Worm (Caenorhabditis elegans) whole organism, late embryonic: Measurements from ENCODE around the gene lips-3.
A peak's percentile ranks its signal among the peaks of the same experiment; 100 is the strongest.

Experiments
- K02D7.2 ChIP-seq: sonication (generic microtip); optimal IDR thresholded peaks from 2 replicates; lab custom pipeline; 2017; ENCODE audit warnings: mild to moderate bottlenecking, missing genetic modification characterization, missing compliant biosample characterization
- K09A11.1 ChIP-seq: sonication (generic microtip); optimal IDR thresholded peaks from 2 replicates; lab custom pipeline; 2017; ENCODE audit warnings: antibody characterized with exemption, mild to moderate bottlenecking, missing genetic modification characterization, missing compliant biosample characterization; ENCODE audit not compliant: insufficient read depth
- T23F11.4 ChIP-seq: fragments of 200-800 bp; sonication (Bioruptor generic); optimal IDR thresholded peaks from 2 replicates; lab custom pipeline; 2018; ENCODE audit warnings: mild to moderate bottlenecking, missing genetic modification characterization, missing compliant biosample characterization
- Y22D7AL.16 ChIP-seq: sonication (generic microtip); optimal IDR thresholded peaks from 2 replicates; lab custom pipeline; 2016; ENCODE audit warnings: missing genetic modification characterization, missing compliant biosample characterization
- ahr-1 ChIP-seq: sonication (generic microtip); optimal IDR thresholded peaks from 2 replicates; lab custom pipeline; 2016; ENCODE audit warnings: missing genetic modification characterization, missing compliant biosample characterization
- ama-1 ChIP-seq: fragments of 150-350 bp; optimal IDR thresholded peaks from 2 replicates; lab custom pipeline; 2014
- ceh-14 ChIP-seq: sonication (generic microtip); optimal IDR thresholded peaks from 2 replicates; lab custom pipeline; 2016; ENCODE audit warnings: missing genotype, missing genetic modification characterization, missing compliant biosample characterization
- ceh-22 ChIP-seq: sonication (generic microtip); optimal IDR thresholded peaks from 2 replicates; lab custom pipeline; 2017; ENCODE audit warnings: missing biosample characterization, missing genetic modification characterization
- ceh-24 ChIP-seq: sonication (generic microtip); optimal IDR thresholded peaks from 2 replicates; lab custom pipeline; 2016; ENCODE audit warnings: mild to moderate bottlenecking, missing genetic modification characterization, missing compliant biosample characterization
- ceh-31 ChIP-seq: sonication (generic microtip); optimal IDR thresholded peaks from 2 replicates; lab custom pipeline; 2016; ENCODE audit warnings: missing genetic modification characterization, missing compliant biosample characterization
- ceh-45 ChIP-seq: fragments of 200-800 bp; sonication (Bioruptor generic); IDR thresholded peaks from 2 replicates; pipeline ENCODE4 v1.3.6; 2022; ENCODE audit warnings: missing genetic modification reagents, missing genetic modification characterization, missing compliant biosample characterization
- ceh-48 ChIP-seq: sonication (generic microtip); optimal IDR thresholded peaks from 2 replicates; lab custom pipeline; 2016; ENCODE audit warnings: missing genetic modification characterization, inconsistent platforms, missing compliant biosample characterization
- elt-2 ChIP-seq: sonication (generic microtip); optimal IDR thresholded peaks from 2 replicates; lab custom pipeline; 2016; ENCODE audit warnings: missing genetic modification reagents, missing genetic modification characterization, missing compliant biosample characterization
- fax-1 ChIP-seq: sonication (generic microtip); optimal IDR thresholded peaks from 2 replicates; lab custom pipeline; 2016; ENCODE audit warnings: missing genotype, missing genetic modification characterization, missing compliant biosample characterization
- fkh-6 ChIP-seq: sonication (generic microtip); optimal IDR thresholded peaks from 2 replicates; lab custom pipeline; 2016; ENCODE audit warnings: missing genetic modification characterization, missing compliant biosample characterization
- gmeb-2 ChIP-seq: sonication (generic microtip); optimal IDR thresholded peaks from 2 replicates; lab custom pipeline; 2016; ENCODE audit warnings: missing genetic modification characterization, inconsistent platforms, missing compliant biosample characterization
- hlh-13 ChIP-seq: fragments of 200-800 bp; sonication (Bioruptor generic); optimal IDR thresholded peaks from 2 replicates; lab custom pipeline; 2018; ENCODE audit warnings: mild to moderate bottlenecking, missing genetic modification characterization, missing compliant biosample characterization
- hlh-15 ChIP-seq: sonication (generic microtip); optimal IDR thresholded peaks from 2 replicates; lab custom pipeline; 2016; ENCODE audit warnings: missing genetic modification characterization, missing compliant biosample characterization
- hlh-30 ChIP-seq: sonication (generic microtip); optimal IDR thresholded peaks from 2 replicates; lab custom pipeline; 2017; ENCODE audit warnings: antibody characterized with exemption, missing genetic modification characterization, missing compliant biosample characterization; ENCODE audit not compliant: insufficient read depth
- hlh-6 ChIP-seq: sonication (generic microtip); optimal IDR thresholded peaks from 2 replicates; lab custom pipeline; 2016; ENCODE audit warnings: missing genotype, missing genetic modification characterization, missing compliant biosample characterization
- lim-6 ChIP-seq: sonication (generic microtip); optimal IDR thresholded peaks from 2 replicates; lab custom pipeline; 2016; ENCODE audit warnings: missing genetic modification characterization, missing compliant biosample characterization
- lin-11 ChIP-seq: fragments of 200-800 bp; sonication (Bioruptor generic); optimal IDR thresholded peaks from 2 replicates; lab custom pipeline; 2018; ENCODE audit warnings: mild to moderate bottlenecking, missing genetic modification characterization, missing compliant biosample characterization
- madf-2 ChIP-seq: sonication (generic microtip); optimal IDR thresholded peaks from 2 replicates; lab custom pipeline; 2017; ENCODE audit warnings: missing genetic modification characterization, missing compliant biosample characterization
- mec-3 ChIP-seq: sonication (generic microtip); optimal IDR thresholded peaks from 2 replicates; lab custom pipeline; 2016; ENCODE audit warnings: borderline replicate concordance, missing genetic modification characterization, missing compliant biosample characterization
- nfya-1 ChIP-seq: sonication (generic microtip); optimal IDR thresholded peaks from 2 replicates; lab custom pipeline; 2017; ENCODE audit warnings: missing genetic modification characterization, mild to moderate bottlenecking, missing compliant biosample characterization, antibody characterized with exemption, moderate library complexity
- nhr-11 ChIP-seq: fragments of 150-350 bp; optimal IDR thresholded peaks from 2 replicates; lab custom pipeline; 2014; ENCODE audit warnings: missing biosample characterization, missing genetic modification characterization
- nhr-232 ChIP-seq: sonication (generic microtip); optimal IDR thresholded peaks from 2 replicates; lab custom pipeline; 2016; ENCODE audit warnings: missing genetic modification characterization, missing compliant biosample characterization
- pag-3 ChIP-seq: sonication (generic microtip); optimal IDR thresholded peaks from 2 replicates; lab custom pipeline; 2016; ENCODE audit warnings: missing compliant biosample characterization, missing genetic modification characterization, borderline replicate concordance
- pha-4 ChIP-seq: fragments of 150-350 bp; optimal IDR thresholded peaks from 2 replicates; lab custom pipeline; 2018; ENCODE audit warnings: missing biosample characterization, missing genetic modification reagents, missing genetic modification characterization
- pqm-1 ChIP-seq: sonication (generic microtip); optimal IDR thresholded peaks from 2 replicates; lab custom pipeline; 2016; ENCODE audit warnings: missing genetic modification characterization, missing compliant biosample characterization
- rnt-1 ChIP-seq: sonication (generic microtip); optimal IDR thresholded peaks from 2 replicates; lab custom pipeline; 2016; ENCODE audit warnings: missing genetic modification characterization, missing compliant biosample characterization
- syd-9 ChIP-seq: sonication (generic microtip); optimal IDR thresholded peaks from 2 replicates; lab custom pipeline; 2016; ENCODE audit warnings: mild to moderate bottlenecking, missing genetic modification characterization, moderate library complexity, missing compliant biosample characterization
- unc-3 ChIP-seq, 2 experiments: fragments of 200-800 bp in 1 of 2; sonication (Bioruptor generic) in 1 of 2; sonication (generic microtip) in 1 of 2; conservative IDR thresholded peaks in 1 of 2; optimal IDR thresholded peaks in 1 of 2; 2 replicates each; pipeline versions ENCODE4 v1.3.6 to Lab custom; 2016 to 2022; ENCODE audit warnings: missing compliant biosample characterization in 2 of 2, missing genetic modification characterization in 2 of 2, missing genetic modification reagents in 1 of 2
- unc-42 ChIP-seq: sonication (generic microtip); optimal IDR thresholded peaks from 2 replicates; lab custom pipeline; 2016; ENCODE audit warnings: missing genotype, missing genetic modification characterization, missing compliant biosample characterization
- unc-86 ChIP-seq: sonication (generic microtip); optimal IDR thresholded peaks from 2 replicates; lab custom pipeline; 2016; ENCODE audit warnings: missing genetic modification characterization, missing compliant biosample characterization
- zip-5 ChIP-seq: sonication (generic microtip); optimal IDR thresholded peaks from 2 replicates; lab custom pipeline; 2016; ENCODE audit warnings: missing genetic modification characterization, missing compliant biosample characterization

Gene lips-3

ce11 chrIII:4653374-4653773, 37.0 kb downstream of the lips-3 start:
- TF ChIP-seq ceh-14 (tag; lab: Kevin White, UChicago) = no peak
- TF ChIP-seq nhr-11 (tag; lab: Kevin White, UChicago) = no peak
- TF ChIP-seq fax-1 (tag; lab: Kevin White, UChicago) = no peak
- no peak for TF ChIP-seq T23F11.4
- TF ChIP-seq syd-9 (tag; lab: Kevin White, UChicago) = no peak
- no peak for TF ChIP-seq lin-11
- no peak for TF ChIP-seq ceh-45 (GFP tag; lab: Robert Waterston, UW)
- TF ChIP-seq hlh-6 (tag; lab: Kevin White, UChicago) = no peak
- TF ChIP-seq K09A11.1 (tag; lab: Kevin White, UChicago) = no peak
- no peak for TF ChIP-seq gmeb-2 (tag; lab: Kevin White, UChicago)
- TF ChIP-seq Y22D7AL.16 = no peak
- TF ChIP-seq hlh-15 (tag; lab: Kevin White, UChicago) = no peak
- TF ChIP-seq hlh-30 (tag; lab: Kevin White, UChicago) = no peak
- TF ChIP-seq ceh-48 (tag; lab: Kevin White, UChicago) = no peak

- no peak for TF ChIP-seq lim-6 (tag; lab: Kevin White, UChicago)
- no peak for TF ChIP-seq ceh-48 (tag; lab: Kevin White, UChicago)
- no peak for TF ChIP-seq unc-86 (tag; lab: Kevin White, UChicago)
- TF ChIP-seq mec-3 (tag; lab: Kevin White, UChicago) = no peak
- no peak for TF ChIP-seq pqm-1 (tag; lab: Kevin White, UChicago)
- TF ChIP-seq K02D7.2 (tag; lab: Kevin White, UChicago) = no peak
- no peak for TF ChIP-seq madf-2 (tag; lab: Kevin White, UChicago)
- TF ChIP-seq ceh-31 (tag; lab: Kevin White, UChicago) = no peak
- no peak for TF ChIP-seq lin-11
- no peak for TF ChIP-seq ahr-1 (tag; lab: Kevin White, UChicago)
- TF ChIP-seq ceh-24 (tag; lab: Kevin White, UChicago) = no peak
- no peak for TF ChIP-seq ceh-22
- TF ChIP-seq pha-4 (tag; lab: Kevin White, UChicago) = no peak
- TF ChIP-seq hlh-13 = no peak
- TF ChIP-seq T23F11.4 = no peak
- no peak for TF ChIP-seq rnt-1 (tag; lab: Kevin White, UChicago)
- TF ChIP-seq unc-3 (GFP tag; conservative IDR thresholded peaks at IDR 0.05; lab: Robert Waterston, UW) = no peak
- no peak for TF ChIP-seq unc-3 (tag; optimal IDR thresholded peaks at IDR 0.05; lab: Kevin White, UChicago)
These were observed 37.6 kb downstream of the lips-3 start for ce11 chrIII:4653912-4654311.

ce11 chrIII:4655402-4655801, 39.1 kb downstream of the lips-3 start, which contains the start of gene T23F11.2:
Gene T23F11.2, minus strand, starts transcription at chrIII:4655502.
- TF ChIP-seq pag-3 (tag; lab: Kevin White, UChicago) (no peak), fkh-6 (tag; lab: Kevin White, UChicago) (no peak), elt-2 (tag; lab: Kevin White, UChicago) (no peak), zip-5 (tag; lab: Kevin White, UChicago) (no peak)

ce11 chrIII:4656415-4656814, 40.1 kb downstream of the lips-3 start:
- TF ChIP-seq nfya-1 (peak; percentile 20), nhr-232 (tag; lab: Kevin White, UChicago) (no peak), ceh-48 (tag; lab: Kevin White, UChicago) (peak; percentile 79), lim-6 (tag; lab: Kevin White, UChicago) (peak; percentile 9), ceh-31 (tag; lab: Kevin White, UChicago) (peak; percentile 79), unc-42 (tag; lab: Kevin White, UChicago) (peak; percentile 66), ama-1 (no peak), fkh-6 (tag; lab: Kevin White, UChicago) (no peak)
